Worm (Caenorhabditis elegans): ENCODE results near the gene leo-1.

leo-1 gene

DNA sequence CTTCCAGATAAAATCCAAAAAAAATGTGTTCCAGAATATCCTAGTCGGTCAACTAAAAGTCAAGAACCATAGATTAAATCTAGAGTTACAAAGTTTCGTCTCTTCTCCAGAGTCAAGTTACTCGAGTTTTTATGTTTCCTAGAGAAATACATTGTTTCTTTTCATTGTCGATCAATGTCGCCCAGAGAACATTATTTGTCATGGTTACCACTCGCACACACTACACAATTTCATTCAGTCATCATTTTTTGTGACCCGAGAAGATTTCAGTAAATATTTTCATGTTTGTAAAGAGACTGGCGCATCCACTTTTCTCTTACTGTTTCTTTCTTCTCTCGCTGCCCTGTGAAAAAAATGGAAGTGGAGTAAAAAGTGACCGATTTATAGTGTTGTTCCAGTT, 12.5 kb downstream of the leo-1 start:
- TF ChIP-seq F37B4.10 (GFP tag; IDR thresholded peaks at IDR 0.05) (no peak), Y95B8A.8 (GFP tag; IDR thresholded peaks at IDR 0.05) (no peak), ztf-22 (GFP tag; optimal IDR thresholded peaks at IDR 0.05) (no peak), ztf-26 (tag; optimal IDR thresholded peaks at IDR 0.05) (no peak), C17E4.6 (GFP tag; IDR thresholded peaks at IDR 0.05) (no peak), ztf-3 (GFP tag; optimal IDR thresholded peaks at IDR 0.05) (no peak), ztf-6 (GFP tag; IDR thresholded peaks at IDR 0.05) (no peak), unc-62 (GFP tag; optimal IDR thresholded peaks at IDR 0.05) (no peak), dox-1 (GFP tag; IDR thresholded peaks at IDR 0.05) (no peak), egrh-3 (GFP tag; IDR thresholded peaks at IDR 0.05) (no peak), mel-28 (tag; optimal IDR thresholded peaks at IDR 0.05; ENCODE audit: borderline replicate concordance) (no peak), cebp-2 (GFP tag; IDR thresholded peaks at IDR 0.05) (no peak), hsf-1 (GFP tag; IDR thresholded peaks at IDR 0.05) (no peak), ztf-18 (tag; optimal IDR thresholded peaks at IDR 0.05) (no peak), snpc-4 (GFP tag; optimal IDR thresholded peaks at IDR 0.05) (no peak), snpc-4 (tag; optimal IDR thresholded peaks at IDR 0.05) (no peak), egl-44 (GFP tag; IDR thresholded peaks at IDR 0.05) (no peak), fkh-3 (tag; optimal IDR thresholded peaks at IDR 0.05) (no peak), aptf-3 (GFP tag; IDR thresholded peaks at IDR 0.05) (no peak), zim-3 (tag; optimal IDR thresholded peaks at IDR 0.05) (no peak), mxl-1 (tag; optimal IDR thresholded peaks at IDR 0.05) (no peak)

DNA sequence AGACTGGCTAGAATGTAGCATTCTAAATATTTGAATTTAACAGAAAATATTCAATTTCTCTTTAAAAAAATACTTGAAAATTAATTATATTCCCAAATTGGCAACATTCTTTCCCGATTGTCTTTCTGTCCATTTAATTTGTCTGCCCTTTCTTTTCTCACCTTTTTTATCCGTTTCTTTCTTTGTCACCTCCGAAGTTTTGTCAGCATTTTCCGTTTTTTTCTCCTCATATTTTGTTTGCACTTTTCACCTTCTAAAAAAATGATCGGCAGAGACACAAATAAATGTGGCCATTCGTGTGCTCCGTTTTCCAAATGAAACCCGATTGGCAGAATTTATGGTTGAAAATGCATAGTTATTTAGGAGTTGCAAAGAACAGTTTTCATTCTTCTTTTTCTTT, 13.1 kb downstream of the leo-1 start:
- TF ChIP-seq ceh-79 (tag; optimal IDR thresholded peaks at IDR 0.05) (no peak), Y95B8A.8 (GFP tag; IDR thresholded peaks at IDR 0.05) (no peak), ceh-100 (GFP tag; IDR thresholded peaks at IDR 0.05) (no peak), T07F8.4 (tag; optimal IDR thresholded peaks at IDR 0.05) (no peak), ztf-3 (GFP tag; optimal IDR thresholded peaks at IDR 0.05) (no peak), ztf-6 (GFP tag; IDR thresholded peaks at IDR 0.05) (no peak), nhr-80 (tag; optimal IDR thresholded peaks at IDR 0.05) (peak; percentile 5), ztf-26 (tag; optimal IDR thresholded peaks at IDR 0.05) (no peak)

DNA sequence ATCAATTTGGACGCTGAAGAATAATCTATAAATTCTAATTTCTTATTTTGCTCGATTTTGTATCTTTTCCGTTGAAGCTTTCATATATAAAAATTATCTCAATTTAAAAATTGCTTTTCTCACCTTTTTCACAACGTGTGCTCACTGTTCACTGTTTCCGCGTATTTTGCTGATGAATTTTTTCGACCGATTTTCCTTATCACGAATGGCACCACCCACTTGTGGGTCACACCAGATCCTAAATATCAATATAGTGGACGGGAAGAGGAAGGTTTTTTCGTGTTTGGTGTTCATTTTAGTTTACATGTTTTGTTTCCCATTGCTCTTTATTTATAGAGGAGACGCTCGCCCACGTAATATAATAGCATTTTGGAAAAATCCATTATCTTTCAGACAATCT, 13.5 kb downstream of the leo-1 start:
- TF ChIP-seq xnd-1 (tag; optimal IDR thresholded peaks at IDR 0.05) (no peak), hsf-1 (GFP tag; IDR thresholded peaks at IDR 0.05) (peak; percentile 51; the same call in 1 of the 2 replicates)

DNA sequence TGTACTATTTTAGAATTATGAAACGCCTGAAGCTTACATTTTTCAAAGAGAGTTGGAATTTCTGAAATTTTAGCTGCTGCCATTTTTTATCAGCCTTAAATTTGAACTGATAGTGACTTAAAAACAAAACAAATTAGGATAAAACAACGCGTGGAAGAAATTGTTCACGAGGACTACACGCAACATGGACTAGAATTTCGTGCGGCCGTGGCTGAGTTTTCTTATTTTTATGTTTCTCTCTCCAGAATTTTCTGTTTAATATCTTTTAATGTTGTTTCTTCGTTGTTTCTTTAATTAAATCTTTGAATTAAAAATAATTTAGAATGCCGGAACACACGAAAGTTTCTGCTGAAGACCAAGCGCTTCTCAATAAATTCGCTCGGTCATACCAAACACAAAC, 14.3 kb downstream of the leo-1 start, which contains the start of the genes B0035.3, B0035.22 and pfd-4:
B0035.3 (minus strand) TSS at position 114 of the 400 bp plus-strand sequence.
B0035.22 (plus strand) TSS at position 269 of the 400 bp plus-strand sequence.
pfd-4 (plus strand) TSS at position 323 of the 400 bp plus-strand sequence.
- TF ChIP-seq let-526 (GFP tag; IDR thresholded peaks at IDR 0.05), result 0 out of 2 replicates have a peak, but pooled peaks have one; percentile 52
- peak; percentile 13 for TF ChIP-seq lin-40 (tag; optimal IDR thresholded peaks at IDR 0.05)
- TF ChIP-seq rec-8 (tag; optimal IDR thresholded peaks at IDR 0.05), result peak in 1 of 2 experiments; percentile 2
- TF ChIP-seq hrde-1 (tag; optimal IDR thresholded peaks at IDR 0.05; ENCODE audit: borderline replicate concordance), result no peak
- peak; percentile 62 for TF ChIP-seq ZK185.1 (tag; optimal IDR thresholded peaks at IDR 0.05; ENCODE audit: poor library complexity, severe bottlenecking)
- peak; percentile 34; the same call in 1 of the 2 replicates for TF ChIP-seq madf-6 (GFP tag; IDR thresholded peaks at IDR 0.05)
- TF ChIP-seq lin-35 (GFP tag; optimal IDR thresholded peaks at IDR 0.05), result peak in 1 of 3 experiments; percentile 15
- TF ChIP-seq F39B2.1 (GFP tag; IDR thresholded peaks at IDR 0.05), result no peak
- peak; percentile 50 for TF ChIP-seq unc-130 (GFP tag; optimal IDR thresholded peaks at IDR 0.05)
- no peak for TF ChIP-seq hsf-1 (GFP tag; IDR thresholded peaks at IDR 0.05)
- TF ChIP-seq let-607 (tag; optimal IDR thresholded peaks at IDR 0.05), result peak in 1 of 2 experiments; percentile 52
- TF ChIP-seq ceh-27 (GFP tag; optimal IDR thresholded peaks at IDR 0.05), result peak; percentile 35
- TF ChIP-seq snpc-3.4 (tag; optimal IDR thresholded peaks at IDR 0.05), result peak; percentile 10
- TF ChIP-seq dox-1 (GFP tag; IDR thresholded peaks at IDR 0.05), result peak; percentile 45

Measured in whole organism, young adult.